Worm (Caenorhabditis elegans) whole organism, L2 larva: ENCODE results near the gene mrps-18C.

Experiments used
- egl-27 ChIP-seq: sonication (generic microtip); optimal IDR thresholded peaks from 3 replicates; lab custom pipeline; 2017; ENCODE audit warnings: missing biosample characterization, missing genetic modification reagents, missing genetic modification characterization
- elt-3 ChIP-seq: sonication (generic microtip); optimal IDR thresholded peaks from 2 replicates; lab custom pipeline; 2017; ENCODE audit warnings: missing biosample characterization, missing genetic modification characterization
- fos-1 ChIP-seq: fragments of 150-350 bp; optimal IDR thresholded peaks from 2 replicates; lab custom pipeline; 2014; ENCODE audit warnings: missing biosample characterization, missing genetic modification characterization
- nhr-237 ChIP-seq: fragments of 150-350 bp; optimal IDR thresholded peaks from 2 replicates; lab custom pipeline; 2014; ENCODE audit warnings: missing biosample characterization, missing genetic modification characterization
- snpc-4 ChIP-seq: fragments of 150-350 bp; optimal IDR thresholded peaks from 2 replicates; lab custom pipeline; 2014; ENCODE audit warnings: missing biosample characterization, missing genetic modification characterization
- ztf-11 ChIP-seq: sonication (generic microtip); optimal IDR thresholded peaks from 2 replicates; lab custom pipeline; 2017; ENCODE audit warnings: missing biosample characterization, missing genetic modification characterization

- TF ChIP-seq elt-3 (tag; lab: Kevin White, UChicago) (no peak), egl-27 (tag; lab: Kevin White, UChicago) (no peak), snpc-4 (tag; lab: Kevin White, UChicago) (no peak), nhr-237 (tag; lab: Kevin White, UChicago) (no peak), ztf-11 (tag; lab: Kevin White, UChicago) (no peak), fos-1 (tag; lab: Kevin White, UChicago) (no peak)
Measured at ce11 chrIII:4962393-4962792, 27.0 kb downstream of the mrps-18C start, which contains the start of gene vps-22.
